Fruit fly (Drosophila melanogaster) whole organism, embryonic: Measurements from ENCODE around the gene Pvf3.

Experiments used
- BEAF-32 ChIP-seq: fragments of 200-800 bp; sonication (Bioruptor generic); optimal IDR thresholded peaks from 3 replicates; lab custom pipeline; 2017; ENCODE audit warnings: missing biosample characterization, missing genetic modification characterization, mild to moderate bottlenecking, moderate library complexity, missing genetic modification reagents
- CG12219 ChIP-seq: fragments of 200-800 bp; sonication (Bioruptor generic); optimal IDR thresholded peaks from 3 replicates; lab custom pipeline; 2018; ENCODE audit warnings: missing biosample characterization, mild to moderate bottlenecking, missing genetic modification characterization
- CG12769 ChIP-seq: fragments of 200-800 bp; sonication (Bioruptor generic); optimal IDR thresholded peaks from 2 replicates; lab custom pipeline; 2019; ENCODE audit warnings: missing biosample characterization, mild to moderate bottlenecking, missing genetic modification characterization, moderate library complexity
- CG13424 ChIP-seq: fragments of 200-800 bp; sonication (Bioruptor generic); optimal IDR thresholded peaks from 2 replicates; lab custom pipeline; 2019; ENCODE audit warnings: missing biosample characterization, mild to moderate bottlenecking, missing genetic modification characterization, moderate library complexity
- CG14050 ChIP-seq: fragments of 200-800 bp; sonication (Bioruptor generic); IDR thresholded peaks from 3 replicates; pipeline ENCODE4 v1.3.6; 2022; ENCODE audit warnings: missing biosample characterization, missing genetic modification characterization
- CG14860 ChIP-seq: fragments of 200-800 bp; sonication (Bioruptor generic); IDR thresholded peaks from 3 replicates; pipeline ENCODE4 v1.3.6; 2022; ENCODE audit warnings: missing biosample characterization, missing genetic modification characterization; ENCODE audit not compliant: partially characterized antibody
- CG16815 ChIP-seq: fragments of 200-800 bp; sonication (Bioruptor generic); optimal IDR thresholded peaks from 3 replicates; lab custom pipeline; 2017; ENCODE audit warnings: missing biosample characterization, mild to moderate bottlenecking, missing genetic modification characterization
- CG17385 ChIP-seq: fragments of 200-800 bp; sonication (Bioruptor generic); optimal IDR thresholded peaks from 3 replicates; lab custom pipeline; 2018; ENCODE audit warnings: missing biosample characterization, mild to moderate bottlenecking, missing genetic modification characterization
- CG17829 ChIP-seq: fragments of 200-800 bp; optimal IDR thresholded peaks from 2 replicates; lab custom pipeline; 2019; ENCODE audit warnings: missing biosample characterization, mild to moderate bottlenecking, missing genetic modification characterization, moderate library complexity
- CG2199 ChIP-seq: fragments of 200-800 bp; sonication (Bioruptor generic); IDR thresholded peaks from 3 replicates; pipeline ENCODE4 v1.3.6; 2022; ENCODE audit warnings: missing biosample characterization, missing genetic modification characterization
- CG3281 ChIP-seq: fragments of 200-800 bp; sonication (Bioruptor generic); optimal IDR thresholded peaks from 3 replicates; lab custom pipeline; 2017; ENCODE audit warnings: missing biosample characterization, mild to moderate bottlenecking, missing genetic modification characterization
- CG4328 ChIP-seq: fragments of 200-800 bp; sonication (Bioruptor generic); optimal IDR thresholded peaks from 3 replicates; lab custom pipeline; 2017; ENCODE audit warnings: missing biosample characterization, missing genetic modification reagents, missing genetic modification characterization
- CG7987 ChIP-seq: fragments of 200-800 bp; sonication (Bioruptor generic); optimal IDR thresholded peaks from 2 replicates; lab custom pipeline; 2018; ENCODE audit warnings: missing biosample characterization, mild to moderate bottlenecking, missing genetic modification characterization, moderate library complexity
- CG8290 ChIP-seq, 3 experiments: fragments of 200-800 bp; sonication (Bioruptor generic); optimal IDR thresholded peaks; 2 replicates each; lab custom pipeline; 2016 to 2019; ENCODE audit warnings: missing biosample characterization in 3 of 3, missing genetic modification characterization in 3 of 3, mild to moderate bottlenecking in 2 of 3, moderate library complexity in 1 of 3
- D19B ChIP-seq: fragments of 200-800 bp; sonication (Bioruptor generic); optimal IDR thresholded peaks from 2 replicates; lab custom pipeline; 2017; ENCODE audit warnings: missing biosample characterization, mild to moderate bottlenecking, missing genetic modification characterization
- Gsc ChIP-seq: fragments of 200-800 bp; sonication (Bioruptor generic); IDR thresholded peaks from 2 replicates; pipeline ENCODE4 v1.3.6; 2022; ENCODE audit warnings: missing biosample characterization, missing genetic modification characterization
- HLHmδ ChIP-seq: fragments of 200-800 bp; sonication (Bioruptor generic); optimal IDR thresholded peaks from 2 replicates; lab custom pipeline; 2018; ENCODE audit warnings: missing biosample characterization, mild to moderate bottlenecking, missing genetic modification characterization, moderate library complexity
- Hand ChIP-seq: fragments of 200-800 bp; sonication (Bioruptor generic); optimal IDR thresholded peaks from 2 replicates; lab custom pipeline; 2017; ENCODE audit warnings: mild to moderate bottlenecking, missing biosample characterization, missing genetic modification reagents, missing genetic modification characterization
- Hey ChIP-seq: fragments of 200-800 bp; sonication (Bioruptor generic); optimal IDR thresholded peaks from 3 replicates; lab custom pipeline; 2018; ENCODE audit warnings: missing biosample characterization, mild to moderate bottlenecking, missing genetic modification characterization
- HmgD ChIP-seq: fragments of 200-800 bp; sonication (Bioruptor generic); optimal IDR thresholded peaks from 3 replicates; lab custom pipeline; 2016; ENCODE audit warnings: missing biosample characterization, missing genetic modification characterization
- Jarid2 ChIP-seq: fragments of 200-800 bp; sonication (Bioruptor generic); optimal IDR thresholded peaks from 3 replicates; lab custom pipeline; 2017; ENCODE audit warnings: mild to moderate bottlenecking, missing biosample characterization, missing genetic modification reagents, missing genetic modification characterization
- Mad ChIP-seq: fragments of 200-800 bp; sonication (Bioruptor generic); optimal IDR thresholded peaks from 2 replicates; lab custom pipeline; 2016; ENCODE audit warnings: missing biosample characterization, missing genetic modification characterization
- Max ChIP-seq: fragments of 200-800 bp; sonication (Bioruptor generic); optimal IDR thresholded peaks from 2 replicates; lab custom pipeline; 2016; ENCODE audit warnings: missing biosample characterization, mild to moderate bottlenecking, missing genetic modification characterization
- NC2α ChIP-seq: fragments of 200-800 bp; sonication (Bioruptor generic); optimal IDR thresholded peaks from 2 replicates; lab custom pipeline; 2016; ENCODE audit warnings: missing biosample characterization, missing genetic modification characterization
- Nf-YA ChIP-seq: fragments of 200-800 bp; sonication (Bioruptor generic); IDR thresholded peaks from 2 replicates; pipeline ENCODE4 v1.3.6; 2022; ENCODE audit warnings: missing biosample characterization, missing genetic modification characterization
- Ravus ChIP-seq: fragments of 200-800 bp; sonication (Bioruptor generic); IDR thresholded peaks from 2 replicates; pipeline ENCODE4 v1.3.6; 2022; ENCODE audit warnings: missing biosample characterization, missing genetic modification characterization
- Ssrp ChIP-seq: fragments of 200-800 bp; sonication (Bioruptor generic); optimal IDR thresholded peaks from 2 replicates; lab custom pipeline; 2018; ENCODE audit warnings: missing biosample characterization, mild to moderate bottlenecking, missing genetic modification characterization, moderate library complexity
- TFAM ChIP-seq: fragments of 200-800 bp; sonication (Bioruptor generic); optimal IDR thresholded peaks from 2 replicates; lab custom pipeline; 2017; ENCODE audit warnings: missing biosample characterization, missing genetic modification characterization, inconsistent platforms
- Xrp1 ChIP-seq: fragments of 200-800 bp; sonication (Bioruptor generic); IDR thresholded peaks from 2 replicates; pipeline ENCODE4 v1.3.6; 2022; ENCODE audit warnings: missing biosample characterization, missing genetic modification characterization
- aop ChIP-seq: fragments of 200-800 bp; sonication (Bioruptor generic); IDR thresholded peaks from 2 replicates; pipeline ENCODE4 v1.3.6; 2022; ENCODE audit warnings: missing biosample characterization, missing genetic modification characterization
- crp ChIP-seq, 2 experiments: fragments of 200-800 bp; sonication (Bioruptor generic); optimal IDR thresholded peaks; 2 replicates in 1 of 2; 3 replicates in 1 of 2; lab custom pipeline; 2017; ENCODE audit warnings: missing biosample characterization in 2 of 2, missing genetic modification characterization in 2 of 2, mild to moderate bottlenecking in 1 of 2, moderate library complexity in 1 of 2
- dimm ChIP-seq: fragments of 200-800 bp; sonication (Bioruptor generic); IDR thresholded peaks from 2 replicates; pipeline ENCODE4 v1.3.6; 2022; ENCODE audit warnings: missing biosample characterization, missing genetic modification characterization
- disco-r ChIP-seq: fragments of 200-800 bp; sonication (Bioruptor generic); optimal IDR thresholded peaks from 2 replicates; lab custom pipeline; 2016; ENCODE audit warnings: missing biosample characterization, missing genetic modification characterization
- ewg ChIP-seq: fragments of 200-800 bp; sonication (Bioruptor generic); optimal IDR thresholded peaks from 3 replicates; lab custom pipeline; 2017; ENCODE audit warnings: mild to moderate bottlenecking, missing biosample characterization, missing genetic modification reagents, missing genetic modification characterization
- grn ChIP-seq: fragments of 200-800 bp; sonication (Bioruptor generic); optimal IDR thresholded peaks from 3 replicates; lab custom pipeline; 2017; ENCODE audit warnings: missing biosample characterization, missing genetic modification characterization
- h ChIP-seq: fragments of >200 bp; optimal IDR thresholded peaks from 2 replicates; lab custom pipeline; 2017
- knrl ChIP-seq: fragments of 200-800 bp; sonication (Bioruptor generic); IDR thresholded peaks from 3 replicates; pipeline ENCODE4 v1.3.6; 2022; ENCODE audit warnings: missing biosample characterization, missing genetic modification characterization; ENCODE audit not compliant: partially characterized antibody
- lab ChIP-seq: fragments of 200-800 bp; sonication (Bioruptor generic); optimal IDR thresholded peaks from 3 replicates; lab custom pipeline; 2017; ENCODE audit warnings: missing biosample characterization, missing genetic modification characterization, mild to moderate bottlenecking, moderate library complexity, missing genetic modification reagents
- mld ChIP-seq: fragments of 200-800 bp; sonication (Bioruptor generic); IDR thresholded peaks from 3 replicates; pipeline ENCODE4 v1.3.6; 2022; ENCODE audit warnings: missing biosample characterization, missing genetic modification characterization; ENCODE audit not compliant: partially characterized antibody
- nom ChIP-seq: fragments of 200-800 bp; sonication (Bioruptor generic); optimal IDR thresholded peaks from 2 replicates; lab custom pipeline; 2017; ENCODE audit warnings: missing biosample characterization, missing genetic modification characterization, mild to moderate bottlenecking, moderate library complexity, missing genetic modification reagents
- oc ChIP-seq: fragments of 200-800 bp; sonication (Bioruptor generic); optimal IDR thresholded peaks from 2 replicates; lab custom pipeline; 2018; ENCODE audit warnings: missing biosample characterization, mild to moderate bottlenecking, missing genetic modification characterization, moderate library complexity
- org-1 ChIP-seq: fragments of 200-800 bp; sonication (Bioruptor generic); optimal IDR thresholded peaks from 2 replicates; lab custom pipeline; 2017; ENCODE audit warnings: missing biosample characterization, missing genetic modification characterization
- repo ChIP-seq: fragments of 200-800 bp; sonication (Bioruptor generic); optimal IDR thresholded peaks from 2 replicates; lab custom pipeline; 2016; ENCODE audit warnings: missing biosample characterization, missing genetic modification characterization
- schlank ChIP-seq: fragments of 200-800 bp; sonication (Bioruptor generic); optimal IDR thresholded peaks from 2 replicates; lab custom pipeline; 2018; ENCODE audit warnings: missing biosample characterization, mild to moderate bottlenecking, missing genetic modification characterization
- slou ChIP-seq: fragments of 200-800 bp; sonication (Bioruptor generic); optimal IDR thresholded peaks from 3 replicates; lab custom pipeline; 2016; ENCODE audit warnings: missing biosample characterization, missing genetic modification characterization
- sug ChIP-seq: fragments of 200-800 bp; optimal IDR thresholded peaks from 2 replicates; lab custom pipeline; 2019; ENCODE audit warnings: missing biosample characterization, mild to moderate bottlenecking, missing genetic modification characterization, moderate library complexity
- vvl ChIP-seq: fragments of 200-800 bp; sonication (Bioruptor generic); IDR thresholded peaks from 2 replicates; pipeline ENCODE4 v1.3.6; 2022; ENCODE audit warnings: missing biosample characterization, missing genetic modification characterization
- zen ChIP-seq: fragments of 200-800 bp; sonication (Bioruptor generic); optimal IDR thresholded peaks from 3 replicates; lab custom pipeline; 2018; ENCODE audit warnings: missing biosample characterization, mild to moderate bottlenecking, missing genetic modification characterization, moderate library complexity
- zfh1 ChIP-seq: fragments of 200-800 bp; sonication (Bioruptor generic); IDR thresholded peaks from 3 replicates; pipeline ENCODE4 v1.3.6; 2022; ENCODE audit warnings: missing biosample characterization, missing genetic modification characterization

Gene Pvf3

dm6 chr2L:7157456-7157855 lies at the start of gene Pvf3 (continued):
- TF ChIP-seq Xrp1 (0 out of 2 replicates have a peak, but pooled peaks have one; percentile 8), Nf-YA (peak; percentile 53), HLHmδ (GFP tag; lab: Kevin White, UChicago) (peak; percentile 82), aop (GFP tag; lab: Robert Waterston, UW) (peak; percentile 36; the same call in 1 of the 2 replicates), dimm (no peak), CG7987 (GFP tag; lab: Kevin White, UChicago) (peak; percentile 14), ewg (GFP tag; lab: Kevin White, UChicago) (no peak), vvl (0 out of 2 replicates have a peak, but pooled peaks have one; percentile 31), CG12769 (tag; lab: Kevin White, UChicago) (peak; percentile 64), lab (GFP tag; lab: Kevin White, UChicago) (peak; percentile 39), Jarid2 (peak; percentile 94), crp (GFP tag; optimal IDR thresholded peaks at IDR 0.05; lab: Kevin White, UChicago) (peak in 1 of 2 experiments; percentile 27), CG14050 (GFP tag; lab: Robert Waterston, UW) (no peak), CG2199 (GFP tag; lab: Robert Waterston, UW) (peak; percentile 94), TFAM (GFP tag; lab: Kevin White, UChicago) (no peak), org-1 (peak; percentile 1), mld (GFP tag; lab: Robert Waterston, UW) (0 out of 3 replicates have a peak, but pooled peaks have one; percentile 18), knrl (GFP tag; lab: Robert Waterston, UW) (0 out of 3 replicates have a peak, but pooled peaks have one; percentile 34), grn (GFP tag; lab: Kevin White, UChicago) (peak; percentile 14)

- no peak for TF ChIP-seq Ssrp (tag; lab: Kevin White, UChicago)
- TF ChIP-seq CG14860 (GFP tag; lab: Robert Waterston, UW): peak; percentile 99
- peak; percentile 98 for TF ChIP-seq mld (GFP tag; lab: Robert Waterston, UW)
- TF ChIP-seq disco-r: no peak
- TF ChIP-seq Hey (tag; lab: Kevin White, UChicago): no peak
- no peak for TF ChIP-seq CG4328
- TF ChIP-seq NC2α (GFP tag; lab: Kevin White, UChicago): no peak
- TF ChIP-seq CG16815 (GFP tag; lab: Kevin White, UChicago): no peak
- TF ChIP-seq zen (tag; lab: Kevin White, UChicago): peak; percentile 36
- TF ChIP-seq zfh1: 0 out of 3 replicates have a peak, but pooled peaks have one; percentile 33
- TF ChIP-seq Max: peak; percentile 11
- no peak for TF ChIP-seq Hand (GFP tag; lab: Kevin White, UChicago)
- no peak for TF ChIP-seq Jarid2
- TF ChIP-seq schlank: no peak
- TF ChIP-seq HmgD (GFP tag; lab: Kevin White, UChicago): peak; percentile 40
- TF ChIP-seq CG17385 (GFP tag; lab: Kevin White, UChicago): no peak
- no peak for TF ChIP-seq nom
- TF ChIP-seq CG17829 (tag; lab: Kevin White, UChicago): peak; percentile 50
- no peak for TF ChIP-seq Ravus (GFP tag; lab: Robert Waterston, UW)
- TF ChIP-seq Mad (GFP tag; lab: Kevin White, UChicago): no peak
- TF ChIP-seq h: no peak
- peak; percentile 20 for TF ChIP-seq CG13424
- TF ChIP-seq slou (GFP tag; lab: Kevin White, UChicago): no peak
- TF ChIP-seq oc (tag; lab: Kevin White, UChicago): no peak
- TF ChIP-seq sug (tag; lab: Kevin White, UChicago): peak; percentile 62
- no peak for TF ChIP-seq D19B (GFP tag; lab: Kevin White, UChicago)
- TF ChIP-seq CG3281: no peak
- peak; percentile 61 for TF ChIP-seq CG8290 (GFP tag; optimal IDR thresholded peaks at IDR 0.05; lab: Kevin White, UChicago)
- TF ChIP-seq CG8290 (tag; optimal IDR thresholded peaks at IDR 0.05; lab: Kevin White, UChicago): peak in 1 of 2 experiments; percentile 83
- TF ChIP-seq BEAF-32: peak; percentile 99
- no peak for TF ChIP-seq CG12219 (GFP tag; lab: Kevin White, UChicago)
- no peak for TF ChIP-seq Gsc (GFP tag; lab: Robert Waterston, UW)
- TF ChIP-seq repo (GFP tag; lab: Kevin White, UChicago): no peak
Observed at dm6 chr2L:7204172-7204482, 46.6 kb upstream of the Pvf3 start, which contains the start of gene CG4502. Gene CG4502, minus strand, starts transcription at chr2L:7204264.
